Fruit fly (Drosophila melanogaster) whole organism, adult: Measurements from ENCODE around the gene CG32373.

ENCODE experiments used
- CG33017 ChIP-seq: fragments of 200-800 bp; sonication (Bioruptor generic); optimal IDR thresholded peaks from 2 replicates; lab custom pipeline; 2018; ENCODE audit warnings: missing biosample characterization, mild to moderate bottlenecking, missing genetic modification characterization, moderate library complexity
- cnc ChIP-seq, 2 experiments: fragments of >200 bp; optimal IDR thresholded peaks; 2 replicates each; lab custom pipeline; 2017
- ovo ChIP-seq: fragments of 200-800 bp; sonication (Bioruptor generic); optimal IDR thresholded peaks from 2 replicates; lab custom pipeline; 2016; ENCODE audit warnings: missing biosample characterization, missing genetic modification characterization
- toe ChIP-seq: fragments of 200-800 bp; sonication (Bioruptor generic); optimal IDR thresholded peaks from 2 replicates; lab custom pipeline; 2016; ENCODE audit warnings: missing biosample characterization, missing genetic modification characterization

dm6 chr3L:7639533-7639932 lies 10.8 kb upstream of the CG32373 start:
- TF ChIP-seq ovo (GFP tag; lab: Kevin White, UChicago): no peak
- no peak for TF ChIP-seq toe (GFP tag; lab: Kevin White, UChicago)
- no peak for TF ChIP-seq cnc (optimal IDR thresholded peaks at IDR 0.05; lab: Kevin White, UChicago)
- no peak for TF ChIP-seq CG33017
